Worm (Caenorhabditis elegans): ENCODE results near the gene lpin-1.
A peak's percentile ranks its signal among the peaks of the same experiment; 100 is the strongest.

The lpin-1 gene

DNA sequence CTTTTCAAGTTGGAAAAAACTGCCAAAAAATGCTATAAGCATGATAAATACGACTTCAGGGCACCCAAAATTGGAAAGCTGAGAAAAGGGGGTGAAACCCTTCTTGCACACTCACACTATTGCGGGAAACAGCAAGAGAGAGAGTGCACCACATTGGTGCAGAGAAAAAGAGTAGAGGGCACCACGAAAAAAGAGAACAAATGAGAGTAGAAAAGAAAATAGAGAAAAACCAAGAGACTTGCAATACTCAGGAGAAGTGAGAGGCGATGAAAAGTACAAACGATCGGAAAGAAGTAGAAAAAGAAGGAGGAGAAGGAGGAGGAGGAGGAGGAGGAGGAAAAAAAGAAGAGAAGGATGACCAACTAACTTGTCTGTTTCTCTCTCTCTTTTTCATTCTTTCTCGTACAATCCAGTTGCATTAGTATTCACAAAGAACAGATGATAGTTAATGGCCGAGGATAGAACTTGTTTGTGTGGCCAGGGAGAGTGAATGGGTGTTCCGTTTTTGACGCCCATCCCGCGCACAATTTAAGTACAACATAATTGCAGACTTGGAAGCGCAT is 1.4 kb upstream of the lpin-1 start:
- TF ChIP-seq sea-1 (GFP tag; conservative IDR thresholded peaks at IDR 0.05), result no peak
- no peak for TF ChIP-seq tra-4 (tag; optimal IDR thresholded peaks at IDR 0.05)
- TF ChIP-seq flt-1 (GFP tag; IDR thresholded peaks at IDR 0.05), result no peak
- no peak for TF ChIP-seq hmbx-1 (tag; optimal IDR thresholded peaks at IDR 0.05)
- no peak for TF ChIP-seq ceh-36 (tag; optimal IDR thresholded peaks at IDR 0.05)
- no peak for TF ChIP-seq scrt-1 (GFP tag; IDR thresholded peaks at IDR 0.05)
- no peak for TF ChIP-seq hnd-1 (tag; optimal IDR thresholded peaks at IDR 0.05)
- TF ChIP-seq ceh-13 (GFP tag; optimal IDR thresholded peaks at IDR 0.05), result no peak
- TF ChIP-seq tbx-11 (GFP tag; IDR thresholded peaks at IDR 0.05), result no peak
- no peak for TF ChIP-seq F13C5.2 (tag; optimal IDR thresholded peaks at IDR 0.05)

DNA sequence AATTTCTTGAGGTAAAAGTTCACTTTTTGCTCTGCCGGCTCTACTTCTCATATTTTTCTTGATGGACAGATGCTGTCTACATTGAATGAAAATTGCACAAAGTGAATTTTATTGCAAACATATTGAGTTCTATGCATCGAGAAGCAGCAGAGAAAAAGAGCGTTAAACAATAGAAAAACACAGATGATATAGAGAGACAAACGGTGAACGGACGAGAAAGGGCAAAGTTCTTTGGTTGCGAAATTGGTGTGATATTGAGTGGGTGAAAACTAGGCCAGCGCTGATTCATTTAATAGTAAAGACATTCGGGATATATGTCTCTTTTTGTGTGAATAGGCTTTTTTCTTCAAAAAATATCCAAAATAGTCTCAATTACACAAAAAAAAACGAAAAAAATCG is 464 bp upstream of the lpin-1 start:
- TF ChIP-seq tbx-37 (GFP tag; conservative IDR thresholded peaks at IDR 0.05) (no peak), ceh-13 (GFP tag; optimal IDR thresholded peaks at IDR 0.05) (no peak), tbx-11 (GFP tag; IDR thresholded peaks at IDR 0.05) (no peak), hmbx-1 (tag; optimal IDR thresholded peaks at IDR 0.05) (no peak), hnd-1 (tag; optimal IDR thresholded peaks at IDR 0.05) (no peak)

DNA sequence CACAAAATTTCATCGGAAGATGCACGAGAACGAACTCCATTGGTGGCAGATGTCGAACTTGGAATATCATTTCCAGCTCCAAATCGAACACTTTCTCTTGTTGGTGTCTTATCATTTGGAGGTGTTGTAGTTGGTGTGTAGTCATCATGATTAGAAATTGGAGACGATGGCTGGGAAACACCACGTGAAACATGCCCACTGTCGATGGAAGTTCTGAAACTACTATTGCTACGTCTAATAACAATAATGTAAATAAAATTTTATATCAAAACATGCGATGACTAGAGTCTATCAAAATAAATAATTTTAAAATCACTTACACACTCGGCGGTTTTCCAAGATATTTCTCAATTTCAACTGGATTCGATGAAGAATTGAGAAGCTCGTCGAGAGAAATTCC is 1.6 kb downstream of the lpin-1 start:
- no peak for TF ChIP-seq ama-1 (optimal IDR thresholded peaks at IDR 0.05)
- no peak for TF ChIP-seq tbx-37 (GFP tag; conservative IDR thresholded peaks at IDR 0.05)
- no peak for TF ChIP-seq ceh-36 (tag; optimal IDR thresholded peaks at IDR 0.05)
- no peak for TF ChIP-seq tbx-11 (GFP tag; IDR thresholded peaks at IDR 0.05)
- no peak for TF ChIP-seq hmbx-1 (tag; optimal IDR thresholded peaks at IDR 0.05)
- no peak for TF ChIP-seq flt-1 (GFP tag; IDR thresholded peaks at IDR 0.05)
- TF ChIP-seq tra-4 (tag; optimal IDR thresholded peaks at IDR 0.05), result no peak
- no peak for TF ChIP-seq B0310.2 (tag; optimal IDR thresholded peaks at IDR 0.05)
- TF ChIP-seq F13C5.2 (tag; optimal IDR thresholded peaks at IDR 0.05), result no peak
- no peak for TF ChIP-seq scrt-1 (GFP tag; IDR thresholded peaks at IDR 0.05)
- TF ChIP-seq aly-1 (tag; optimal IDR thresholded peaks at IDR 0.05), result no peak
- TF ChIP-seq hnd-1 (tag; optimal IDR thresholded peaks at IDR 0.05), result no peak
- TF ChIP-seq pes-1 (GFP tag; IDR thresholded peaks at IDR 0.05), result no peak
- no peak for TF ChIP-seq ets-7 (tag; optimal IDR thresholded peaks at IDR 0.05)
- no peak for TF ChIP-seq ceh-13 (GFP tag; optimal IDR thresholded peaks at IDR 0.05)
- no peak for TF ChIP-seq hmg-4 (GFP tag; optimal IDR thresholded peaks at IDR 0.05)
- no peak for TF ChIP-seq sea-1 (GFP tag; conservative IDR thresholded peaks at IDR 0.05)

DNA sequence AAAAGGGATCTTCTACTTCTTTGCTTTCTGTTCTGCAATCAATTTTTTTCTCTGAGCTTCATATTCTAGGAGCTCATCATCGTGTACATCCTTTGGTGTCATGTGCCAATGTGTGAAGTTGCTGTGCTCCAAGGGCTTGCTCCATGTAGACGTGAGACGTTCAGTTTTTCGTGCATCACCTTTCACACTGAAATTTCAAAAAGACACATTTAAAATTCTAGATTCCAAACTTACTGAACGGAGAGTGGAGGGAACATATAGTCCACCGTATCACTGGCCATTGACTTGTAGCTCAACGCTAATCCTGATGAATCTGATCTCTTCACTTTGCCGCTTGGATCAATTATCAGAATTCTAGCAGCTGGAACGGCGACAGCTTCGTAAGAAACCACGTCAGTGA is 3.1 kb downstream of the lpin-1 start:
- TF ChIP-seq tbx-11 (GFP tag; IDR thresholded peaks at IDR 0.05) (no peak), hnd-1 (tag; optimal IDR thresholded peaks at IDR 0.05) (no peak), hmbx-1 (tag; optimal IDR thresholded peaks at IDR 0.05) (no peak), scrt-1 (GFP tag; IDR thresholded peaks at IDR 0.05) (no peak), sea-1 (GFP tag; conservative IDR thresholded peaks at IDR 0.05) (no peak), ets-7 (tag; optimal IDR thresholded peaks at IDR 0.05) (no peak), B0310.2 (tag; optimal IDR thresholded peaks at IDR 0.05) (no peak), tbx-37 (GFP tag; conservative IDR thresholded peaks at IDR 0.05) (no peak), hmg-4 (GFP tag; optimal IDR thresholded peaks at IDR 0.05) (no peak), ama-1 (optimal IDR thresholded peaks at IDR 0.05) (no peak), ceh-13 (GFP tag; optimal IDR thresholded peaks at IDR 0.05) (no peak), F13C5.2 (tag; optimal IDR thresholded peaks at IDR 0.05) (no peak), aly-1 (tag; optimal IDR thresholded peaks at IDR 0.05) (no peak)

DNA sequence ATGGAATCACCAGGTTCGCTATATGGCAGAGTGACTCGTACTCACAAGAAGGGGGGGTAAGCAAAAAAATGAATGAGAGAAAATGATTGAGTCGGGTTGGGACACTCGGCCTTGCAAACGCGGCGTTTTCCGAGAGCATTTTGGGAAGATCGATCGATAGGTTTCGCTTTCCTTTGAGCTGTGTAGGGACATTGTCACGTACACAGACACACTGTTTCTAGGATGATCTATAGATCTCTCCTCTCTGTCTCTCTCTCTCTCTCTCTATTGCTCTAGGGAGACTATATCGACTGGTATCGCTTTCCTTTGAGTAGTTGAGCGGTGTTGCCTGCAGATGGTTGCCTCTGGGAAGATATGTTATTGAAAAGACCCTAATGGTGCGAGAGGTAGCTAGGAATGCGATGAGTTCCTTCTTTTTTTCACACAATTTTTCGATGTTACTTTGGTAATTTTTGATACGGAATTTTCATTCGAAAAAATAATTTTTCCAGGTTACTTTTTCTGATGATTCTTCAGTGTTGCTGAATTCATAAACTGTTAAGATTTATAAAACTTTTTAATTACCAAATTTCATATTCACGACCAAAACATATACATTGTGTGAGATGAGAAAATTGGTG is 4.1 kb downstream of the lpin-1 start, which contains the start of gene H37A05.4:
Gene H37A05.4 (minus strand): TSS at position 51 of the 620 bp plus-strand sequence.
- TF ChIP-seq hmg-4 (GFP tag; optimal IDR thresholded peaks at IDR 0.05) (peak; percentile 2), pes-1 (GFP tag; IDR thresholded peaks at IDR 0.05) (no peak), aly-1 (tag; optimal IDR thresholded peaks at IDR 0.05) (no peak), ets-7 (tag; optimal IDR thresholded peaks at IDR 0.05) (no peak), tbx-37 (GFP tag; conservative IDR thresholded peaks at IDR 0.05) (no peak)

DNA sequence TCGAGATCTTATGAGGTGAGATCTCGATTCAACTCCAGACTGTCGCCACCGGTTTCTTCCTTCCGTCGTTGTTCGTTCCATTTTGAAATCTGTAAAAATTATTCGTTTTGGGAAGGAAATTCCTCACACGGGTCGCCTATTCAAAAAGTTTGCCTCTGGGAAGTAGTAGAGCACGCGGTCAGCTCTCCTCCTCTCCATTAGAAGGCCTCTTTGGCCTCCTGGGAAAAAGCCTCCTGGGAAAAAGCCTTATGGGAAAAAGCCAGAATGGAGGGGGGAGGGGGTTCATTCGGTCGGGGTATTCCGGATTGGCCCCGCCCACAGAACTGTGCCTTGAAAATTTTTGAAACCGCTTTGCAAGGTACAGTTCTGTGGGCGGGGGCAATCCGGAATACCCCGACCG is 6.3 kb downstream of the lpin-1 start:
- TF ChIP-seq tra-4 (tag; optimal IDR thresholded peaks at IDR 0.05), result no peak
- TF ChIP-seq ama-1 (optimal IDR thresholded peaks at IDR 0.05), result no peak
- TF ChIP-seq ceh-36 (tag; optimal IDR thresholded peaks at IDR 0.05), result no peak
- TF ChIP-seq pes-1 (GFP tag; IDR thresholded peaks at IDR 0.05), result peak; percentile 44; the same call in 1 of the 2 replicates
- no peak for TF ChIP-seq hnd-1 (tag; optimal IDR thresholded peaks at IDR 0.05)
- no peak for TF ChIP-seq ets-7 (tag; optimal IDR thresholded peaks at IDR 0.05)
- TF ChIP-seq scrt-1 (GFP tag; IDR thresholded peaks at IDR 0.05), result no peak

DNA sequence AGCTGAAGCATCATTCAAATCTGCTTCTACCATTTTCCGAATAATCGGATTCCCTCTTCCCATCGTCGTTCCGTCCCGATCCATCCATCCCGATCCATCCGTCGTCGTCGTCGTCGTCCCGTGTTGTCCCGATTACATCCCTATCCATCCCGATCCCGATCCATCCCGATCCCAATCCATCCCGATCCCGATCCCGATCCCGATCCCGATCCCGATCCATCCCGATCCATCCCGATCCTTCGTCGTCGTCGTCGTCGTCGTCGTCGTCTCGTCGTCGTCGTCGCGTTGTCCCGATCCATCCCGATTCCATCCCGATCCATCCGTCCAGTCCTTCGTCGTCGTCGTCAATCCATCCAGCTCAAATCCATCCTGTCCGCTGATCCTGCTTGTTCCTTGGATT is 6.7 kb downstream of the lpin-1 start:
- TF ChIP-seq aly-1 (tag; optimal IDR thresholded peaks at IDR 0.05) (peak; percentile 14), scrt-1 (GFP tag; IDR thresholded peaks at IDR 0.05) (no peak)

DNA sequence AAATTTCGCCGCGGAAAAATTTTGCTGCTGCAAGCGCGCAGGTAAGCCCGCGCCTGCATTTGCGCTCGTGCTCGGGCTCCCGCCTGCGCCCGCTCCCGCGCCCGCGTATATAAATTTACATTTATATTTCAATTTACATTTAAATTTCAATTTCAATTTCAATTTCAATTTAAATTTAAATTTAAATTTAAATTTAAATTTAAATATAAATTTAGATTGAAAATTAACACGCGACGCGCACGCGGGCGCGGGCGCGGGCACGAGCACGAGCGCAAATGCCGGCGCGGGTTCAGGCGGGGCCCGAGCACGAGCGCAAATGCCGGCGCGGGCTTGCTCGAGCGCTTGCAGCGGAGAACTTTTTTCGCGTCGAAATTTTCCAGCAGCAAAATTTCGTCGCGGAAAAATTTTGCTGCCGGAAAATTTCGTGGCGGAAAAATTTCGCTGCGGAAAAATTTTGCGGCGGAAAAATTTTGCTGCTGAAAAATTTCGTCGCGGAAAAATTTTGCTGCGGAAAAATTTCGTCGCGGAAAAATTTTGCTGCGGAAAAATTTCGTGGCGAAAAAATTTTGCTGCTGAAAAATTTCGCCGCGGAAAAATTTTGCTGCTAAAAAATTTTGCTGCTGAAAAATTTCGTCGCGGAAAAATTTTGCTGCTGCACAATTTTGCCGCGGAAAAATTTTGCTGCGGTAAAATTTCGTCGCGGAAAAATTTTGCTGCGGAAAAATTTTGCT is 7.9 kb downstream of the lpin-1 start:
- TF ChIP-seq pes-1 (GFP tag; IDR thresholded peaks at IDR 0.05), result peak; percentile 75
- 0 out of 2 replicates have a peak, but pooled peaks have one; percentile 62 for TF ChIP-seq scrt-1 (GFP tag; IDR thresholded peaks at IDR 0.05)
- TF ChIP-seq sea-1 (GFP tag; conservative IDR thresholded peaks at IDR 0.05), result peak; percentile 78
- peak; percentile 42; the same call in 1 of the 2 replicates for TF ChIP-seq tbx-11 (GFP tag; IDR thresholded peaks at IDR 0.05)
- TF ChIP-seq flt-1 (GFP tag; IDR thresholded peaks at IDR 0.05), result peak; percentile 50; the same call in 1 of the 2 replicates
- TF ChIP-seq tbx-37 (GFP tag; conservative IDR thresholded peaks at IDR 0.05), result no peak
- no peak for TF ChIP-seq hmg-4 (GFP tag; optimal IDR thresholded peaks at IDR 0.05)

Data from whole organism, early embryonic.